Worm (Caenorhabditis elegans) whole organism, L3 larva: ENCODE measurements around the gene tkt-1.

Experiments used
- ceh-28 ChIP-seq: fragments of 150-350 bp; optimal IDR thresholded peaks from 2 replicates; lab custom pipeline; 2014; ENCODE audit warnings: missing biosample characterization, missing genetic modification reagents, missing genetic modification characterization
- nhr-25 ChIP-seq: sonication (generic microtip); optimal IDR thresholded peaks from 2 replicates; lab custom pipeline; 2017; ENCODE audit warnings: missing biosample characterization, missing genetic modification characterization
- nhr-28 ChIP-seq: fragments of 150-350 bp; optimal IDR thresholded peaks from 2 replicates; lab custom pipeline; 2014; ENCODE audit warnings: missing biosample characterization, missing genetic modification characterization
- sea-2 ChIP-seq: fragments of 150-350 bp; sonication (generic microtip); optimal IDR thresholded peaks from 4 replicates; lab custom pipeline; 2014; ENCODE audit warnings: missing biosample characterization, missing genetic modification reagents, missing genetic modification characterization
- skn-1 ChIP-seq: fragments of 150-350 bp; optimal IDR thresholded peaks from 2 replicates; lab custom pipeline; 2014; ENCODE audit warnings: missing biosample characterization, missing genetic modification characterization

ce11 chrIV:10235279-10235829 is 8.1 kb upstream of the tkt-1 start, which contains the start of gene ech-9:
- TF ChIP-seq skn-1 = no peak
- TF ChIP-seq nhr-28 (tag; lab: Kevin White, UChicago) = no peak
- TF ChIP-seq ceh-28 = no peak
- no peak for TF ChIP-seq sea-2 (GFP tag; lab: Kevin White, UChicago)
- TF ChIP-seq nhr-25 = no peak
